Fruit fly (Drosophila melanogaster) whole organism, pupa: ENCODE data around the gene Oseg1.

Experiments used
- CG10348 ChIP-seq: fragments of 200-800 bp; sonication (Bioruptor generic); IDR thresholded peaks from 2 replicates; pipeline ENCODE4 v1.3.6; 2022; ENCODE audit warnings: missing biosample characterization, missing genetic modification characterization
- CG12605 ChIP-seq: fragments of 200-800 bp; sonication (Bioruptor generic); IDR thresholded peaks from 2 replicates; pipeline ENCODE4 v1.3.6; 2022; ENCODE audit warnings: missing biosample characterization, missing genetic modification characterization
- CG13204 ChIP-seq: fragments of 200-800 bp; sonication (Bioruptor generic); optimal IDR thresholded peaks from 2 replicates; lab custom pipeline; 2018; ENCODE audit warnings: missing biosample characterization, mild to moderate bottlenecking, missing genetic modification characterization, moderate library complexity
- CG14655 ChIP-seq: fragments of 200-800 bp; sonication (Bioruptor generic); optimal IDR thresholded peaks from 3 replicates; lab custom pipeline; 2017; ENCODE audit warnings: mild to moderate bottlenecking, missing biosample characterization, missing genetic modification reagents, missing genetic modification characterization
- CG15710 ChIP-seq: fragments of 200-800 bp; sonication (Bioruptor generic); optimal IDR thresholded peaks from 2 replicates; lab custom pipeline; 2018; ENCODE audit warnings: missing biosample characterization, mild to moderate bottlenecking, missing genetic modification characterization, moderate library complexity
- CG17806 ChIP-seq: fragments of 200-800 bp; sonication (Bioruptor generic); optimal IDR thresholded peaks from 2 replicates; lab custom pipeline; 2018; ENCODE audit warnings: missing biosample characterization, mild to moderate bottlenecking, missing genetic modification characterization, moderate library complexity
- CG32121 ChIP-seq: fragments of 200-800 bp; sonication (Bioruptor generic); IDR thresholded peaks from 2 replicates; pipeline ENCODE4 v1.3.6; 2022; ENCODE audit warnings: missing biosample characterization, missing genetic modification characterization
- CG34367 ChIP-seq: fragments of 200-800 bp; sonication (Bioruptor generic); optimal IDR thresholded peaks from 2 replicates; lab custom pipeline; 2018; ENCODE audit warnings: missing biosample characterization, mild to moderate bottlenecking, missing genetic modification characterization
- CG4496 ChIP-seq: fragments of 200-800 bp; sonication (Bioruptor generic); IDR thresholded peaks from 3 replicates; pipeline ENCODE4 v1.3.6; 2022; ENCODE audit warnings: missing biosample characterization, missing genetic modification characterization
- CG8159 ChIP-seq: fragments of 200-800 bp; sonication (Bioruptor generic); optimal IDR thresholded peaks from 3 replicates; lab custom pipeline; 2018; ENCODE audit warnings: missing biosample characterization, mild to moderate bottlenecking, missing genetic modification characterization, moderate library complexity
- CG8301 ChIP-seq: fragments of 200-800 bp; sonication (Bioruptor generic); optimal IDR thresholded peaks from 2 replicates; lab custom pipeline; 2018; ENCODE audit warnings: missing biosample characterization, mild to moderate bottlenecking, missing genetic modification characterization
- CG9948 ChIP-seq: fragments of 200-800 bp; sonication (Bioruptor generic); optimal IDR thresholded peaks from 2 replicates; lab custom pipeline; 2018; ENCODE audit warnings: missing biosample characterization, mild to moderate bottlenecking, missing genetic modification characterization, moderate library complexity
- D1 ChIP-seq: fragments of 200-800 bp; sonication (Bioruptor generic); optimal IDR thresholded peaks from 2 replicates; lab custom pipeline; 2018; ENCODE audit warnings: missing biosample characterization, mild to moderate bottlenecking, missing genetic modification characterization, moderate library complexity
- EcR ChIP-seq: fragments of 200-800 bp; sonication (Bioruptor generic); optimal IDR thresholded peaks from 3 replicates; lab custom pipeline; 2019; ENCODE audit warnings: missing biosample characterization, missing genetic modification characterization, mild to moderate bottlenecking, moderate library complexity, missing genetic modification reagents
- Ets98B ChIP-seq: fragments of 200-800 bp; sonication (Bioruptor generic); IDR thresholded peaks from 2 replicates; pipeline ENCODE4 v1.3.6; 2022; ENCODE audit warnings: missing biosample characterization, missing genetic modification characterization
- Pif1A ChIP-seq: fragments of 200-800 bp; sonication (Bioruptor generic); optimal IDR thresholded peaks from 3 replicates; lab custom pipeline; 2016; ENCODE audit warnings: missing biosample characterization, missing genetic modification characterization
- Pif1B ChIP-seq: fragments of 200-800 bp; sonication (Bioruptor generic); optimal IDR thresholded peaks from 3 replicates; lab custom pipeline; 2016; ENCODE audit warnings: missing biosample characterization, missing genetic modification characterization
- Snoo ChIP-seq: fragments of 200-800 bp; sonication (Bioruptor generic); optimal IDR thresholded peaks from 3 replicates; lab custom pipeline; 2017; ENCODE audit warnings: missing biosample characterization, mild to moderate bottlenecking, missing genetic modification characterization, inconsistent platforms
- fd96Ca ChIP-seq: fragments of 200-800 bp; sonication (Bioruptor generic); IDR thresholded peaks from 3 replicates; pipeline ENCODE4 v1.3.6; 2022; ENCODE audit warnings: missing biosample characterization, missing genetic modification characterization
- gl ChIP-seq: fragments of 200-800 bp; sonication (Bioruptor generic); optimal IDR thresholded peaks from 2 replicates; lab custom pipeline; 2018; ENCODE audit warnings: missing biosample characterization, mild to moderate bottlenecking, missing genetic modification characterization
- rn ChIP-seq: fragments of 200-800 bp; sonication (Bioruptor generic); IDR thresholded peaks from 2 replicates; pipeline ENCODE4 v1.3.6; 2022; ENCODE audit warnings: missing biosample characterization, missing genetic modification characterization

Gene Oseg1

DNA sequence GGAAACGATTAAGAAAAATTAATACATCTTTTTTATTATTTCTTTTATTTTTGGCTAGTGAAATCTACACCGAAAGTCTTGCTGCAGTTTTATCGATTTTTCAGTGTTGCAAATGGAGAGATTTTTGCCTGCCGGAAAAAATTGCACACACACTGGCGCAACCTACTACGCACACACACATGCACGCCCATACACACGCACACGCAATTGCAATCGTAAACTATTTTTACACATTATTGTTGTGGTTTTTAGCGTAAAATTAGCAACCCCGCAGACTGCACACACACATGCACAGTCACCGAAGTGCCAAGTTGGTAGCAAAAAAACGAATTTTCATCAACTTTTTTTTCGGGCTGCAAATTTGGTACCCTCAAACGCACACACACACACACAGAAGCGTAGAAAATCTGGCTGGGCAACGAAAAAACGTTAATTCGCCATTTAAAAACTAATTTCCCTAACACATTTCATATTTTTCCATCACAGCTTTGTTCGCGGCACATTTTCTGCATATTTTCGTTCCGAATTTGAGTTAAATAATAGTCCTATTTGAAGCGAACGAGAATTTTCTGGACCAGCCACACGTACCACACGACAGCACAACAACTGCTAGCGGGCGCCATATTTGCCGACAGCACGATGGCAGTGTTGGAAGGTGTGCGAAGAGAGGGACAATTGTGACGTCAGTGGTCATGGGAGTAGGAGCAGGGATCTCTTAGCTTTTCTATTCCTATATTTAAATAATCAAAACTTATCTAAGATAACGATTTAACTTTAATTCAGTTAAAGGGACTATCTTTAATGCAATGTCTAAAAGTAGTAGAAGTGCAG, 29.3 kb upstream of the Oseg1 start, which contains the start of gene Unr:
Unr (minus strand) TSS at position 637 of the 831 bp plus-strand sequence.
- TF ChIP-seq D1 (tag; lab: Kevin White, UChicago) = peak; percentile 62
- no peak; the same call in 2 of the 3 replicates for TF ChIP-seq fd96Ca
- peak; percentile 61 for TF ChIP-seq CG17806 (tag; lab: Kevin White, UChicago)
- TF ChIP-seq CG9948 (tag; lab: Kevin White, UChicago) = peak; percentile 38
- TF ChIP-seq gl (tag; lab: Kevin White, UChicago) = peak; percentile 6
- peak; percentile 58 for TF ChIP-seq CG8159 (tag; lab: Kevin White, UChicago)
- TF ChIP-seq Pif1A (GFP tag; lab: Kevin White, UChicago) = peak; percentile 85
- TF ChIP-seq CG15710 (tag; lab: Kevin White, UChicago) = peak; percentile 51
- TF ChIP-seq CG34367 (tag; lab: Kevin White, UChicago) = peak; percentile 58
- peak; percentile 74 for TF ChIP-seq Snoo
- no peak for TF ChIP-seq CG10348 (GFP tag; lab: Robert Waterston, UW)
- no peak for TF ChIP-seq EcR (GFP tag; lab: Kevin White, UChicago)
- TF ChIP-seq CG14655 (GFP tag; lab: Kevin White, UChicago) = peak; percentile 66
- TF ChIP-seq Ets98B (GFP tag; lab: Robert Waterston, UW) = peak; percentile 76
- TF ChIP-seq rn (GFP tag; lab: Robert Waterston, UW) = peak; percentile 63
- peak; percentile 85 for TF ChIP-seq CG12605 (GFP tag; lab: Robert Waterston, UW)
- TF ChIP-seq CG4496 = peak; percentile 86
- peak; percentile 45 for TF ChIP-seq CG8301
- TF ChIP-seq Pif1B (GFP tag; lab: Kevin White, UChicago) = peak; percentile 81
- TF ChIP-seq CG32121 (GFP tag; lab: Robert Waterston, UW) = peak; percentile 71
- TF ChIP-seq CG13204 (GFP tag; lab: Kevin White, UChicago) = peak; percentile 15

DNA sequence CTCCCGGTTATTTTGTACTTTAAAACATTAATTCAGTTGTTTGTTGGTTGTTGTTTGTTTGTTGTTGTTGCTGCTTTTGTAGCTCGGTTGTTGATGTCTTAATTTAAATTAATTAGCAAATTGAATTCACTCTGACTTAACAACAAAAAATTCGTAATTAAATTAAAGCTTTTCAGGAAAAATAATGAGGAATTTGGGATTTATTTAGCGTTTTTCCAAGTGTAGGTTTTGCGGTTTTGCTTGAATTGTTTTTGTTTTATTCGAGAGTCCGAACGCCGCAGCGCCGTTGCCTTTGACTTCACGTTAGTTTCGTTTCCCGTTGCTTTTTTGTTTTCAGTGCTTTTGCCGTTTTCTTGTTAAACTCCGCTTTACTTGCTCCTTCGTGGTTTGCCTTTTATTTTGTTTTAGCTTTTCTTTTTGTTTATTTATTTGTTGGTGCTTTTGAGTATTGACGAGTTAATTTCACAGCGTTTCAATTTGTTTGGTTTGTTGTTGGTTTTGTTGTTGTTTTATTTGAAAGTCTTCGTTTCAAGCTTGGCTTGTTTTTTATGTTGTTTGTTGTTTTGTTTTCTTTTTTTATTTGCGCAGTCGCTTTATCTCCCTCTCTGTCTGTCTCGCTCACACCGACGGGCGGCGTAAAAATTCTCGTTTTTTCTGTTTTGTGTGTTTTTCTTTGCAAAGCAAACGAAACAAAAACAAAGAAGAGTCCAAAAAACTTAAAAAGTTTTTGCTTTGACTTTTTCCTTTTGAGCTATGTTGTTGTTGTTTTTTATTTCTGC, 28.3 kb upstream of the Oseg1 start:
- TF ChIP-seq fd96Ca = no peak; the same call in 1 of the 3 replicates
- peak; percentile 72 for TF ChIP-seq CG9948 (tag; lab: Kevin White, UChicago)
- TF ChIP-seq Pif1A (GFP tag; lab: Kevin White, UChicago) = peak; percentile 95
- TF ChIP-seq CG13204 (GFP tag; lab: Kevin White, UChicago) = peak; percentile 99
- TF ChIP-seq Ets98B (GFP tag; lab: Robert Waterston, UW) = peak; percentile 95
- TF ChIP-seq rn (GFP tag; lab: Robert Waterston, UW) = peak; percentile 93
- peak; percentile 95 for TF ChIP-seq CG4496
- peak; percentile 83 for TF ChIP-seq Snoo
- TF ChIP-seq EcR (GFP tag; lab: Kevin White, UChicago) = no peak
- peak; percentile 90 for TF ChIP-seq CG17806 (tag; lab: Kevin White, UChicago)
- TF ChIP-seq D1 (tag; lab: Kevin White, UChicago) = peak; percentile 43
- TF ChIP-seq CG12605 (GFP tag; lab: Robert Waterston, UW) = peak; percentile 99
- peak; percentile 95 for TF ChIP-seq CG34367 (tag; lab: Kevin White, UChicago)
- TF ChIP-seq CG10348 (GFP tag; lab: Robert Waterston, UW) = no peak
- TF ChIP-seq Pif1B (GFP tag; lab: Kevin White, UChicago) = peak; percentile 96
- peak; percentile 94 for TF ChIP-seq CG8159 (tag; lab: Kevin White, UChicago)
- TF ChIP-seq CG15710 (tag; lab: Kevin White, UChicago) = peak; percentile 93
- TF ChIP-seq CG32121 (GFP tag; lab: Robert Waterston, UW) = peak; percentile 91
- peak; percentile 99 for TF ChIP-seq gl (tag; lab: Kevin White, UChicago)
- peak; percentile 87 for TF ChIP-seq CG8301
- TF ChIP-seq CG14655 (GFP tag; lab: Kevin White, UChicago) = peak; percentile 92

DNA sequence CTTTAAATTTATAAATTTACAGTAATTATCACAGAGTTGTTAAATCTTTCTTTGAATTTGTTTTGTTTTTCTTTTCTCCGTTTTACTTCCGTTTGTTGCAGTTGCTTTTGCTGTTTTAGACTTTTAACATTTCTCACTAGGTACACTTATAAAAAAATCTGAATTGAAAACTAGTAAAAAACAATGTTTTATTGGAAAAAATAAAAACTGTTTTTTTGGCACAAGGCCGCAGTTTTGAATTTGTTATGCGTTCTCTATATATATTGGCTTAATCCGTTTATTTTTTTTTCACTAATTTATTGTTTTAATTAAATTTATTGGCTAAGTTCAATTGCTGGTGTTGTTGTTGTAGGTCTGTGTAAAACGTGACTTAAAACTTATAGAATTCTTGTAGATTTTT, 27.5 kb upstream of the Oseg1 start:
- no peak for TF ChIP-seq CG4496
- peak; percentile 46 for TF ChIP-seq CG32121 (GFP tag; lab: Robert Waterston, UW)
- TF ChIP-seq CG34367 (tag; lab: Kevin White, UChicago) = no peak

DNA sequence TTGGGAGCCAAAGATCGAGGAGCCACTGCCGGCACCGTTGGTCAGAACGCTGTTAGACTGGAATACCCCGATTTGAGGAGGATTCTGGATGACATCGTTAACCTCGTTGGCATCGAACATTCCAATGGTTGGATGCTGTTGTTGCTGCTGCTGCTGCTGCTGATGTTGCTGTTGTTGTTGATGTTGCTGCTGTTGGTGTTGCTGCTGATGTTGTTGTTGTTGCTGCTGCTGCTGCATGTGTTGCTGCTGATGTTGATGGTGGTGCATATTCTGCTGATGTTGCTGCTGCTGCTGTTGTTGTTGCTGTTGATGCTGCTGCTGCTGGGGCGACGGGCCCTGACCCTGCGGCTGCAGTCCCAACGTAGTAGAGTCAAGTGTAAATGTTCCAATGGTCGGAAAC, 25.0 kb upstream of the Oseg1 start:
- no peak for TF ChIP-seq Pif1A (GFP tag; lab: Kevin White, UChicago)
- no peak for TF ChIP-seq D1 (tag; lab: Kevin White, UChicago)
- no peak for TF ChIP-seq EcR (GFP tag; lab: Kevin White, UChicago)
- TF ChIP-seq CG9948 (tag; lab: Kevin White, UChicago) = no peak

DNA sequence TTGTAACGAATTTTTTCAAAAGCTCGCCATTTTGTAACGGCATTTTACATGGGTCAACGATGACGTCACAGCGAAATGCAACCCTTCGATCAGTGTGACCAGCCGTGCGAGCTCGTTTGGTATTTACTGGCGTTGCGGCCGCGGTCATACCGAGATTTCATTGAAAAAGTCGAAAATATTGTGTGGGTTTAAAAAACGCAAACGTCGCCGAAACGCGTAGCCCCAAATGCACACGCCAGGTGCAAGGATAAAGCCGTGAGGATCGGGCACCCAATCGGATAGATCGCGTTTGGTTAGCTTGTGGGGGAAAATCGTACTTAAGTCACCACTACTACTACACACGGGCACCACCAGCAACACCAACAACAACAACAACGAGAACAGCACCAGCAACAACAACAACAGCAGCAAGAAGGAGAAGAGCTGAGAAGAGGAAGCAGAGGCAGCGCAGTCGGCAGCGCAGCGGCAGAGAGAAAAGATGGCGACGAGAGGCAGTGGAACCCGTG, 12.3 kb upstream of the Oseg1 start, which contains the start of gene Cbl:
Cbl (plus strand) TSS at position 124 of the 506 bp plus-strand sequence.
- TF ChIP-seq D1 (tag; lab: Kevin White, UChicago) (peak; percentile 27), Pif1A (GFP tag; lab: Kevin White, UChicago) (no peak), gl (tag; lab: Kevin White, UChicago) (no peak), EcR (GFP tag; lab: Kevin White, UChicago) (peak; percentile 21), rn (GFP tag; lab: Robert Waterston, UW) (no peak)
